Worm (Caenorhabditis elegans) whole organism, L1 larva: ENCODE data around the gene C44H9.6.
A peak's percentile ranks its signal among the peaks of the same experiment; 100 is the strongest.

Experiments
- C16A3.4 ChIP-seq: fragments of 150-350 bp; optimal IDR thresholded peaks from 2 replicates; lab custom pipeline; 2014; ENCODE audit warnings: missing biosample characterization, missing genetic modification characterization
- C34B4.2 ChIP-seq: sonication (generic microtip); optimal IDR thresholded peaks from 2 replicates; lab custom pipeline; 2017; ENCODE audit warnings: mild to moderate bottlenecking, missing genetic modification characterization, missing compliant biosample characterization
- F16B12.6 ChIP-seq: fragments of 150-350 bp; optimal IDR thresholded peaks from 2 replicates; lab custom pipeline; 2014; ENCODE audit warnings: missing biosample characterization, missing genetic modification characterization
- aha-1 ChIP-seq: fragments of 150-350 bp; optimal IDR thresholded peaks from 2 replicates; lab custom pipeline; 2014; ENCODE audit warnings: missing biosample characterization, missing genetic modification characterization
- alr-1 ChIP-seq: fragments of 200-800 bp; sonication (Bioruptor generic); optimal IDR thresholded peaks from 2 replicates; lab custom pipeline; 2018; ENCODE audit warnings: borderline replicate concordance, mild to moderate bottlenecking, missing genetic modification characterization, missing compliant biosample characterization
- aly-2 ChIP-seq: fragments of 150-350 bp; optimal IDR thresholded peaks from 2 replicates; lab custom pipeline; 2014; ENCODE audit warnings: missing biosample characterization, missing genetic modification characterization
- ama-1 ChIP-seq: fragments of 150-350 bp; optimal IDR thresholded peaks from 2 replicates; lab custom pipeline; 2014
- blmp-1 ChIP-seq: fragments of 150-350 bp; optimal IDR thresholded peaks from 2 replicates; lab custom pipeline; 2014; ENCODE audit warnings: missing biosample characterization, missing genetic modification characterization
- ceh-8 ChIP-seq: fragments of 200-800 bp; sonication (Bioruptor generic); optimal IDR thresholded peaks from 2 replicates; lab custom pipeline; 2018; ENCODE audit warnings: mild to moderate bottlenecking, missing genetic modification characterization, moderate library complexity, missing compliant biosample characterization
- ceh-82 ChIP-seq, 3 experiments: fragments of 150-350 bp in 1 of 3; sonication (generic microtip) in 2 of 3; optimal IDR thresholded peaks; 2 replicates each; lab custom pipeline; 2014 to 2017; ENCODE audit warnings: missing biosample characterization in 3 of 3, missing genetic modification characterization in 3 of 3
- ceh-90 ChIP-seq: sonication (generic microtip); optimal IDR thresholded peaks from 2 replicates; lab custom pipeline; 2016; ENCODE audit warnings: missing genetic modification characterization, missing compliant biosample characterization
- ces-1 ChIP-seq: fragments of 150-350 bp; optimal IDR thresholded peaks from 2 replicates; lab custom pipeline; 2014; ENCODE audit warnings: missing biosample characterization, missing genetic modification reagents, missing genetic modification characterization
- dpl-1 ChIP-seq, 3 experiments: fragments of 150-350 bp in 2 of 3; sonication (generic microtip) in 1 of 3; optimal IDR thresholded peaks; 2 replicates each; lab custom pipeline; 2014 to 2017; ENCODE audit warnings: missing biosample characterization in 3 of 3, missing genetic modification characterization in 3 of 3, missing genetic modification reagents in 3 of 3
- dsc-1 ChIP-seq: sonication (generic microtip); optimal IDR thresholded peaks from 2 replicates; lab custom pipeline; 2016; ENCODE audit warnings: mild to moderate bottlenecking, missing genetic modification characterization, missing compliant biosample characterization
- efl-1 ChIP-seq, 4 experiments: fragments of 150-350 bp; optimal IDR thresholded peaks in 3 of 4; peaks in 1 of 4; 1 replicate in 1 of 4; 2 replicates in 3 of 4; lab custom pipeline; 2014; ENCODE audit warnings: missing biosample characterization in 2 of 4, missing genetic modification characterization in 2 of 4, missing genetic modification reagents in 2 of 4
- egl-13 ChIP-seq: sonication (generic microtip); optimal IDR thresholded peaks from 2 replicates; lab custom pipeline; 2016; ENCODE audit warnings: missing genotype, missing genetic modification reagents, missing genetic modification characterization, missing compliant biosample characterization
- elt-2 ChIP-seq: sonication (generic microtip); optimal IDR thresholded peaks from 2 replicates; lab custom pipeline; 2016; ENCODE audit warnings: missing genetic modification characterization, mild to moderate bottlenecking, inconsistent platforms, missing compliant biosample characterization, missing genetic modification reagents
- fkh-10 ChIP-seq: sonication (generic microtip); optimal IDR thresholded peaks from 2 replicates; lab custom pipeline; 2017; ENCODE audit warnings: missing biosample characterization, missing genetic modification reagents, missing genetic modification characterization
- fos-1 ChIP-seq: fragments of 150-350 bp; optimal IDR thresholded peaks from 2 replicates; lab custom pipeline; 2014; ENCODE audit warnings: missing biosample characterization, missing genetic modification characterization
- hlh-17 ChIP-seq: fragments of 200-800 bp; sonication (Bioruptor generic); optimal IDR thresholded peaks from 2 replicates; lab custom pipeline; 2018; ENCODE audit warnings: missing genetic modification characterization, mild to moderate bottlenecking, missing compliant biosample characterization, moderate library complexity, borderline replicate concordance
- hlh-4 ChIP-seq: sonication (generic microtip); optimal IDR thresholded peaks from 2 replicates; lab custom pipeline; 2016; ENCODE audit warnings: mild to moderate bottlenecking, missing genetic modification characterization, missing compliant biosample characterization
- isw-1 ChIP-seq: fragments of 200-800 bp; sonication (Bioruptor generic); IDR thresholded peaks from 2 replicates; pipeline ENCODE4 v1.3.6; 2022; ENCODE audit warnings: missing genetic modification characterization, missing compliant biosample characterization
- lin-13 ChIP-seq: fragments of 150-350 bp; optimal IDR thresholded peaks from 2 replicates; lab custom pipeline; 2014; ENCODE audit warnings: missing biosample characterization, missing genetic modification reagents, missing genetic modification characterization
- lin-14 ChIP-seq: fragments of 200-800 bp; sonication (Bioruptor generic); optimal IDR thresholded peaks from 2 replicates; lab custom pipeline; 2018; ENCODE audit warnings: mild to moderate bottlenecking, missing genetic modification characterization, moderate library complexity, missing compliant biosample characterization
- lin-15B ChIP-seq: fragments of 150-350 bp; sonication (generic microtip); optimal IDR thresholded peaks from 3 replicates; lab custom pipeline; 2014; ENCODE audit warnings: missing biosample characterization, missing genetic modification characterization
- lin-35 ChIP-seq, 2 experiments: fragments of 150-350 bp; optimal IDR thresholded peaks; 2 replicates each; lab custom pipeline; 2014; ENCODE audit warnings: missing biosample characterization in 2 of 2, missing genetic modification characterization in 2 of 2, missing genetic modification reagents in 2 of 2
- lin-39 ChIP-seq: fragments of 150-350 bp; optimal IDR thresholded peaks from 2 replicates; lab custom pipeline; 2014; ENCODE audit warnings: missing biosample characterization, missing genetic modification reagents, missing genetic modification characterization
- mdl-1 ChIP-seq, 2 experiments: fragments of 150-350 bp; optimal IDR thresholded peaks; 2 replicates each; lab custom pipeline; 2014 to 2017; ENCODE audit warnings: missing biosample characterization in 2 of 2, missing genetic modification characterization in 2 of 2, inconsistent platforms in 1 of 2
- mef-2 ChIP-seq: fragments of 150-350 bp; optimal IDR thresholded peaks from 2 replicates; lab custom pipeline; 2014; ENCODE audit warnings: missing biosample characterization, missing genetic modification characterization
- nhr-12 ChIP-seq: sonication (generic microtip); optimal IDR thresholded peaks from 2 replicates; lab custom pipeline; 2017; ENCODE audit warnings: missing biosample characterization, missing genetic modification characterization
- nhr-19 ChIP-seq: fragments of 200-800 bp; sonication (Bioruptor generic); conservative IDR thresholded peaks from 2 replicates; pipeline ENCODE4 v1.3.6; 2022; ENCODE audit warnings: missing genetic modification characterization, missing compliant biosample characterization
- nhr-28 ChIP-seq: fragments of 150-350 bp; optimal IDR thresholded peaks from 2 replicates; lab custom pipeline; 2014; ENCODE audit warnings: missing biosample characterization, missing genetic modification characterization
- nhr-47 ChIP-seq: sonication (generic microtip); optimal IDR thresholded peaks from 2 replicates; lab custom pipeline; 2016; ENCODE audit warnings: mild to moderate bottlenecking, missing genetic modification characterization, moderate library complexity, missing compliant biosample characterization
- nhr-77 ChIP-seq: fragments of 150-350 bp; optimal IDR thresholded peaks from 2 replicates; lab custom pipeline; 2014; ENCODE audit warnings: missing biosample characterization, missing genetic modification characterization
- pag-3 ChIP-seq: sonication (generic microtip); optimal IDR thresholded peaks from 2 replicates; lab custom pipeline; 2017; ENCODE audit warnings: missing genetic modification characterization, mild to moderate bottlenecking, missing compliant biosample characterization, antibody characterized with exemption, borderline replicate concordance; ENCODE audit not compliant: insufficient read depth
- pax-3 ChIP-seq: fragments of 200-800 bp; sonication (Bioruptor generic); optimal IDR thresholded peaks from 2 replicates; lab custom pipeline; 2018; ENCODE audit warnings: mild to moderate bottlenecking, missing genetic modification characterization, moderate library complexity, missing compliant biosample characterization
- pqm-1 ChIP-seq: sonication (generic microtip); optimal IDR thresholded peaks from 3 replicates; lab custom pipeline; 2017; ENCODE audit warnings: missing biosample characterization, missing genetic modification characterization
- rnt-1 ChIP-seq: sonication (generic microtip); optimal IDR thresholded peaks from 2 replicates; lab custom pipeline; 2016; ENCODE audit warnings: mild to moderate bottlenecking, missing genetic modification characterization, moderate library complexity, missing compliant biosample characterization
- sox-4 ChIP-seq: sonication (generic microtip); optimal IDR thresholded peaks from 2 replicates; lab custom pipeline; 2016; ENCODE audit warnings: missing genetic modification characterization, missing compliant biosample characterization
- sptf-1 ChIP-seq: fragments of 150-350 bp; optimal IDR thresholded peaks from 2 replicates; lab custom pipeline; 2014; ENCODE audit warnings: missing biosample characterization, missing genetic modification characterization
- tbx-2 ChIP-seq: sonication (generic microtip); optimal IDR thresholded peaks from 2 replicates; lab custom pipeline; 2016; ENCODE audit warnings: missing genetic modification characterization, missing compliant biosample characterization
- unc-130 ChIP-seq: fragments of 150-350 bp; optimal IDR thresholded peaks from 2 replicates; lab custom pipeline; 2017; ENCODE audit warnings: missing biosample characterization, missing genetic modification characterization, inconsistent platforms
- unc-30 ChIP-seq: sonication (generic microtip); optimal IDR thresholded peaks from 2 replicates; lab custom pipeline; 2017; ENCODE audit warnings: missing biosample characterization, missing genetic modification characterization
- unc-62 ChIP-seq: fragments of 150-350 bp; optimal IDR thresholded peaks from 2 replicates; lab custom pipeline; 2014; ENCODE audit warnings: missing biosample characterization, missing genetic modification reagents, missing genetic modification characterization
- unc-86 ChIP-seq: sonication (generic microtip); optimal IDR thresholded peaks from 2 replicates; lab custom pipeline; 2016; ENCODE audit warnings: missing genetic modification characterization, missing compliant biosample characterization
- unc-98 ChIP-seq: fragments of 200-800 bp; sonication (Bioruptor generic); IDR thresholded peaks from 2 replicates; pipeline ENCODE4 v1.3.6; 2022; ENCODE audit warnings: missing genetic modification characterization, missing compliant biosample characterization
- xbp-1 ChIP-seq: sonication (generic microtip); optimal IDR thresholded peaks from 2 replicates; lab custom pipeline; 2016; ENCODE audit warnings: missing genetic modification characterization, missing compliant biosample characterization
- ztf-4 ChIP-seq: fragments of 150-350 bp; optimal IDR thresholded peaks from 2 replicates; lab custom pipeline; 2014; ENCODE audit warnings: missing biosample characterization, missing genetic modification characterization

The C44H9.6 gene

DNA sequence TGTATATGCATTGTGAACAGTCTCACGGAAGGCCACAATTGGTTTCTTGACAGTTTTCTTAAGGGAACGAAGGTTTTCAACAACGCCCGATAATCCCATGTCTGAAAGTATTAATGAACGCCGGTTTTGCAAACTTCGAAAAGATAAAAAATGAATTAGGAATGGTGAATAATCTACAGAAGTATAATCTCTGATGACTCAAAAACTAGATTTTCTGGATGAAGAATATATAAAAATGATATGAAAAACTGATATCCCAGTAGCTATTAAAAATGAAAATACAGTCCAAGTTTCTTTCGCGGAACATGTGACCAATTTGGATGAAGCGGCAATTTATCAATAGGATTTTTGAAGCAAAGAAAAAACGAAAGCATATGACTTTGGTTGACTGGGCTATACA, 31.1 kb downstream of the C44H9.6 start, which contains the start of gene ZC443.3:
Gene ZC443.3, minus strand, starts transcription at position 101 of the 400 bp plus-strand sequence.
- no peak for TF ChIP-seq ceh-8 (GFP tag; lab: Kevin White, UChicago)
- no peak for TF ChIP-seq nhr-12
- no peak for TF ChIP-seq pqm-1 (tag; lab: Kevin White, UChicago)
- TF ChIP-seq lin-14 (GFP tag; lab: Kevin White, UChicago), result no peak
- TF ChIP-seq unc-30 (tag; lab: Kevin White, UChicago), result no peak
- peak; percentile 82 for TF ChIP-seq blmp-1
- TF ChIP-seq mdl-1 (tag; optimal IDR thresholded peaks at IDR 0.05; lab: Kevin White, UChicago), result no peak
- peak; percentile 31 for TF ChIP-seq pag-3
- no peak for TF ChIP-seq nhr-28 (tag; lab: Kevin White, UChicago)
- TF ChIP-seq lin-15B (tag; lab: Kevin White, UChicago), result no peak
- TF ChIP-seq ceh-82 (tag; optimal IDR thresholded peaks at IDR 0.05; lab: Kevin White, UChicago), result no peak
- TF ChIP-seq rnt-1 (tag; lab: Kevin White, UChicago), result no peak
- TF ChIP-seq tbx-2 (tag; lab: Kevin White, UChicago), result no peak
- no peak for TF ChIP-seq dpl-1 (GFP tag; optimal IDR thresholded peaks at IDR 0.05; lab: Kevin White, UChicago)
- no peak for TF ChIP-seq dsc-1
- TF ChIP-seq, all 84 proteins: peak for 2

DNA sequence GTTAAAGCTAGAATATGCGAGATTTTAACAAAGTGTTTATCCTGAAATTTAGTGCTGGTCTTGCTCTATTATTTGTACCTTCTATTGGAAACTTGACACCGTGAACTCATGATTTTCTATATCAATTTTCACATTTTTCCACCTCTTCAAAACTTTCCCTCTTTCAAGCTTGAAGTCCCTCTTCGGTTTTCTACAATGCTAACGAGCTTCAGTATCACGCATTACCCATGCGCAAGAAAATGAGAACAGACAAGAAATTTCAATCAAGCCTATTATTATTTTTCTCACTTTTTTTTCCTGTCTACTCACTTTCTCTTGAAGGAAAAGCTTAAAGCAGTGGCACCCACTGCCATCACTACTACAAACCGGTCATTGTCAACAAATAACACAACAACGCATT, 33.3 kb downstream of the C44H9.6 start:
- TF ChIP-seq ama-1 (peak; percentile 55), egl-13 (tag; lab: Kevin White, UChicago) (no peak), ztf-4 (tag; lab: Kevin White, UChicago) (no peak), pax-3 (tag; lab: Kevin White, UChicago) (peak; percentile 50), alr-1 (tag; lab: Kevin White, UChicago) (no peak), ceh-90 (tag; lab: Kevin White, UChicago) (no peak), nhr-77 (tag; lab: Kevin White, UChicago) (no peak), lin-39 (no peak), efl-1 (optimal IDR thresholded peaks at IDR 0.05; lab: Kevin White, UChicago) (no peak), efl-1 (GFP tag; optimal IDR thresholded peaks at IDR 0.05 in 1 of 2; lab: Kevin White, UChicago) (peak in 1 of 2 experiments; percentile 43), nhr-12 (no peak), blmp-1 (no peak), elt-2 (tag; lab: Kevin White, UChicago) (no peak), lin-13 (GFP tag; lab: Kevin White, UChicago) (no peak), rnt-1 (tag; lab: Kevin White, UChicago) (peak; percentile 4), unc-62 (GFP tag; lab: Kevin White, UChicago) (no peak), unc-98 (GFP tag; lab: Robert Waterston, UW) (no peak), sptf-1 (no peak), unc-86 (no peak), fkh-10 (GFP tag; lab: Kevin White, UChicago) (no peak), ceh-8 (GFP tag; lab: Kevin White, UChicago) (no peak), aly-2 (tag; lab: Kevin White, UChicago) (no peak), nhr-47 (tag; lab: Kevin White, UChicago) (no peak), F16B12.6 (no peak), dsc-1 (no peak), nhr-19 (no peak), fos-1 (tag; lab: Kevin White, UChicago) (no peak), xbp-1 (no peak), unc-130 (tag; lab: Kevin White, UChicago) (no peak), aha-1 (no peak), unc-30 (tag; lab: Kevin White, UChicago) (no peak)

DNA sequence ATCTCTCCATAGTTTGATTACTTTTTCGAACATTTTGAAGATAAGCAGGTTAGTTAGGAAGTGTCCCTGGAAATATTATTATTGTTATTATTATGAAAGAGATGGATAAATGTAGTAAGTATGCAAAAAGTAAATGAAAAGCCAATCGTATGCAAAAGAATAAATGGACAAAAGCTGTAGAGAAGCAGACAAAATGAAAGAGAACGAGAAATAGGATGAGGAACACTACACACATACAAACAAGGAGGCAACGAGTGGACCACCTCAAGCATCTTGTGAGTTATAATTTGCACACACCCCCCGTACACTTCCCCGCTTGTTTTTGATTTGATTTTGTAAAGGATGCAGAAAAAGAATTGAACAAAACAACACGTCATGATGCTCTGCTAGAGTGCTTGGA, 34.0 kb downstream of the C44H9.6 start, which contains the start of gene ZC443.2:
Gene ZC443.2, minus strand, starts transcription at position 67 of the 400 bp plus-strand sequence.
- TF ChIP-seq lin-35 (GFP tag; optimal IDR thresholded peaks at IDR 0.05; lab: Kevin White, UChicago), result no peak
- no peak for TF ChIP-seq isw-1 (GFP tag; lab: Robert Waterston, UW)
- no peak for TF ChIP-seq C34B4.2 (tag; lab: Kevin White, UChicago)
- no peak for TF ChIP-seq sox-4 (tag; lab: Kevin White, UChicago)
- no peak for TF ChIP-seq mef-2 (tag; lab: Kevin White, UChicago)
- TF ChIP-seq hlh-4, result no peak
- TF ChIP-seq aly-2 (tag; lab: Kevin White, UChicago), result no peak
- TF ChIP-seq fos-1 (tag; lab: Kevin White, UChicago), result no peak
- TF ChIP-seq ama-1, result no peak
- TF ChIP-seq dpl-1 (GFP tag; optimal IDR thresholded peaks at IDR 0.05; lab: Kevin White, UChicago), result no peak
- TF ChIP-seq alr-1 (tag; lab: Kevin White, UChicago), result no peak
- TF ChIP-seq ceh-90 (tag; lab: Kevin White, UChicago), result no peak
- no peak for TF ChIP-seq mdl-1 (tag; optimal IDR thresholded peaks at IDR 0.05; lab: Kevin White, UChicago)
- no peak for TF ChIP-seq C16A3.4 (tag; lab: Kevin White, UChicago)
- TF ChIP-seq ces-1 (GFP tag; lab: Kevin White, UChicago), result no peak
- no peak for TF ChIP-seq unc-130 (tag; lab: Kevin White, UChicago)
- TF ChIP-seq hlh-17 (GFP tag; lab: Kevin White, UChicago), result no peak
